Fruit fly (Drosophila melanogaster) whole organism, prepupa: Measurements from ENCODE around the gene Cep135.

ENCODE experiments used
- Blimp-1 ChIP-seq: fragments of 200-800 bp; sonication (Bioruptor generic); optimal IDR thresholded peaks from 3 replicates; lab custom pipeline; 2017; ENCODE audit warnings: missing biosample characterization, missing genetic modification characterization, mild to moderate bottlenecking, moderate library complexity, missing genetic modification reagents
- CG10631 ChIP-seq: fragments of 200-800 bp; sonication (Bioruptor generic); optimal IDR thresholded peaks from 2 replicates; lab custom pipeline; 2016; ENCODE audit warnings: missing biosample characterization, missing genetic modification characterization
- CG10669 ChIP-seq: fragments of 200-800 bp; sonication (Bioruptor generic); optimal IDR thresholded peaks from 3 replicates; lab custom pipeline; 2018; ENCODE audit warnings: missing biosample characterization, mild to moderate bottlenecking, missing genetic modification characterization, moderate library complexity
- CG11294 ChIP-seq: fragments of 200-800 bp; sonication (Bioruptor generic); IDR thresholded peaks from 2 replicates; pipeline ENCODE4 v1.3.6; 2022; ENCODE audit warnings: missing biosample characterization, missing genetic modification characterization
- CG11762 ChIP-seq: fragments of 200-800 bp; sonication (Bioruptor generic); optimal IDR thresholded peaks from 3 replicates; lab custom pipeline; 2016; ENCODE audit warnings: missing biosample characterization, missing genetic modification characterization; ENCODE audit not compliant: insufficient read depth
- CG11902 ChIP-seq: fragments of 200-800 bp; sonication (Bioruptor generic); optimal IDR thresholded peaks from 3 replicates; lab custom pipeline; 2016; ENCODE audit warnings: missing biosample characterization, missing genetic modification characterization
- CG16779 ChIP-seq: fragments of 200-800 bp; sonication (Bioruptor generic); optimal IDR thresholded peaks from 3 replicates; lab custom pipeline; 2017; ENCODE audit warnings: missing biosample characterization, mild to moderate bottlenecking, missing genetic modification characterization
- CG3032 ChIP-seq: fragments of 200-800 bp; optimal IDR thresholded peaks from 2 replicates; lab custom pipeline; 2019; ENCODE audit warnings: missing biosample characterization, mild to moderate bottlenecking, missing genetic modification characterization, moderate library complexity
- CG31627 ChIP-seq: fragments of 200-800 bp; sonication (Bioruptor generic); optimal IDR thresholded peaks from 3 replicates; lab custom pipeline; 2016; ENCODE audit warnings: missing biosample characterization, missing genetic modification characterization
- CG32006 ChIP-seq: fragments of 200-800 bp; sonication (Bioruptor generic); optimal IDR thresholded peaks from 3 replicates; lab custom pipeline; 2017; ENCODE audit warnings: missing biosample characterization, mild to moderate bottlenecking, missing genetic modification characterization
- CG3919 ChIP-seq: fragments of 200-800 bp; sonication (Bioruptor generic); optimal IDR thresholded peaks from 3 replicates; lab custom pipeline; 2016; ENCODE audit warnings: missing biosample characterization, missing genetic modification characterization
- CG4318 ChIP-seq: fragments of 200-800 bp; sonication (Bioruptor generic); optimal IDR thresholded peaks from 3 replicates; lab custom pipeline; 2017; ENCODE audit warnings: missing biosample characterization, mild to moderate bottlenecking, missing genetic modification characterization
- CG6163 ChIP-seq: fragments of 200-800 bp; sonication (Bioruptor generic); IDR thresholded peaks from 3 replicates; pipeline ENCODE4 v1.3.6; 2022; ENCODE audit warnings: missing biosample characterization, missing genetic modification characterization
- CG6792 ChIP-seq: fragments of 200-800 bp; sonication (Bioruptor generic); optimal IDR thresholded peaks from 3 replicates; lab custom pipeline; 2016; ENCODE audit warnings: missing biosample characterization, missing genetic modification characterization
- CG6808 ChIP-seq: fragments of 200-800 bp; sonication (Bioruptor generic); optimal IDR thresholded peaks from 3 replicates; lab custom pipeline; 2017; ENCODE audit warnings: missing biosample characterization, missing genetic modification characterization, mild to moderate bottlenecking, moderate library complexity, missing genetic modification reagents
- CG6854 ChIP-seq: fragments of 200-800 bp; sonication (Bioruptor generic); optimal IDR thresholded peaks from 2 replicates; lab custom pipeline; 2017; ENCODE audit warnings: missing biosample characterization, mild to moderate bottlenecking, missing genetic modification characterization
- CG7368 ChIP-seq: fragments of 200-800 bp; sonication (Bioruptor generic); optimal IDR thresholded peaks from 3 replicates; lab custom pipeline; 2016; ENCODE audit warnings: missing biosample characterization, missing genetic modification characterization
- CG8119 ChIP-seq: fragments of 200-800 bp; sonication (Bioruptor generic); IDR thresholded peaks from 3 replicates; pipeline ENCODE4 v1.3.6; 2022; ENCODE audit warnings: missing biosample characterization, missing genetic modification characterization
- CG8632 ChIP-seq: fragments of 200-800 bp; sonication (Bioruptor generic); optimal IDR thresholded peaks from 3 replicates; lab custom pipeline; 2016; ENCODE audit warnings: missing biosample characterization, missing genetic modification characterization
- CG9139 ChIP-seq: fragments of 200-800 bp; sonication (Bioruptor generic); optimal IDR thresholded peaks from 3 replicates; lab custom pipeline; 2017; ENCODE audit warnings: missing biosample characterization, mild to moderate bottlenecking, missing genetic modification characterization
- Eip93F ChIP-seq: fragments of 200-800 bp; sonication (Bioruptor generic); optimal IDR thresholded peaks from 2 replicates; lab custom pipeline; 2016; ENCODE audit warnings: missing biosample characterization, mild to moderate bottlenecking, missing genetic modification characterization
- Ets21C ChIP-seq: fragments of 200-800 bp; sonication (Bioruptor generic); optimal IDR thresholded peaks from 3 replicates; lab custom pipeline; 2016; ENCODE audit warnings: missing biosample characterization, missing genetic modification characterization
- Ets96B ChIP-seq: fragments of 200-800 bp; optimal IDR thresholded peaks from 2 replicates; lab custom pipeline; 2019; ENCODE audit warnings: missing biosample characterization, mild to moderate bottlenecking, missing genetic modification characterization, moderate library complexity
- Gug ChIP-seq: fragments of 200-800 bp; sonication (Bioruptor generic); IDR thresholded peaks from 2 replicates; pipeline ENCODE4 v1.3.6; 2022; ENCODE audit warnings: missing biosample characterization, missing genetic modification characterization
- Hr38 ChIP-seq: sonication (Bioruptor generic); optimal IDR thresholded peaks from 2 replicates; lab custom pipeline; 2016; ENCODE audit warnings: missing biosample characterization, missing genetic modification characterization
- Hr39 ChIP-seq: fragments of 200-800 bp; sonication (Bioruptor generic); optimal IDR thresholded peaks from 2 replicates; lab custom pipeline; 2016; ENCODE audit warnings: missing biosample characterization, missing genetic modification characterization
- Hr4 ChIP-seq: fragments of 200-800 bp; sonication (Bioruptor generic); optimal IDR thresholded peaks from 3 replicates; lab custom pipeline; 2016; ENCODE audit warnings: missing biosample characterization, missing genetic modification characterization
- Lpt ChIP-seq: fragments of 200-800 bp; sonication (Bioruptor generic); optimal IDR thresholded peaks from 3 replicates; lab custom pipeline; 2016; ENCODE audit warnings: missing biosample characterization, missing genetic modification characterization
- Met ChIP-seq: fragments of 200-800 bp; sonication (Bioruptor generic); optimal IDR thresholded peaks from 3 replicates; lab custom pipeline; 2016; ENCODE audit warnings: missing biosample characterization, missing genetic modification characterization
- Smox ChIP-seq: fragments of 200-800 bp; sonication (Bioruptor generic); optimal IDR thresholded peaks from 3 replicates; lab custom pipeline; 2016; ENCODE audit warnings: missing biosample characterization, missing genetic modification characterization
- Sox102F ChIP-seq: fragments of 200-800 bp; sonication (Bioruptor generic); optimal IDR thresholded peaks from 2 replicates; lab custom pipeline; 2016; ENCODE audit warnings: missing biosample characterization, mild to moderate bottlenecking, missing genetic modification characterization
- Sox14 ChIP-seq: fragments of 200-800 bp; sonication (Bioruptor generic); optimal IDR thresholded peaks from 3 replicates; lab custom pipeline; 2016; ENCODE audit warnings: missing biosample characterization, missing genetic modification characterization
- Sox15 ChIP-seq: fragments of 200-800 bp; sonication (Bioruptor generic); optimal IDR thresholded peaks from 3 replicates; lab custom pipeline; 2016; ENCODE audit warnings: missing biosample characterization, missing genetic modification characterization
- achi ChIP-seq: fragments of 200-800 bp; sonication (Bioruptor generic); optimal IDR thresholded peaks from 3 replicates; lab custom pipeline; 2016; ENCODE audit warnings: missing biosample characterization, missing genetic modification characterization
- acj6 ChIP-seq: fragments of 200-800 bp; sonication (Bioruptor generic); optimal IDR thresholded peaks from 3 replicates; lab custom pipeline; 2016; ENCODE audit warnings: missing biosample characterization, missing genetic modification characterization
- cyc ChIP-seq: fragments of 200-800 bp; sonication (Bioruptor generic); optimal IDR thresholded peaks from 3 replicates; lab custom pipeline; 2016; ENCODE audit warnings: missing biosample characterization, missing genetic modification characterization
- dac ChIP-seq: fragments of 200-800 bp; sonication (Bioruptor generic); optimal IDR thresholded peaks from 2 replicates; lab custom pipeline; 2017; ENCODE audit warnings: missing biosample characterization, mild to moderate bottlenecking, missing genetic modification characterization
- dsx ChIP-seq: fragments of 200-800 bp; optimal IDR thresholded peaks from 3 replicates; lab custom pipeline; 2019; ENCODE audit warnings: missing biosample characterization, mild to moderate bottlenecking, missing genetic modification characterization, moderate library complexity; ENCODE audit not compliant: poor library complexity, severe bottlenecking
- eg ChIP-seq: fragments of 200-800 bp; sonication (Bioruptor generic); IDR thresholded peaks from 3 replicates; pipeline ENCODE4 v1.3.6; 2022; ENCODE audit warnings: missing biosample characterization, missing genetic modification characterization
- fd59A ChIP-seq: fragments of 200-800 bp; sonication (Bioruptor generic); optimal IDR thresholded peaks from 2 replicates; lab custom pipeline; 2017; ENCODE audit warnings: missing biosample characterization, mild to moderate bottlenecking, missing genetic modification characterization, missing genetic modification reagents
- fd85E ChIP-seq: fragments of 200-800 bp; sonication (Bioruptor generic); optimal IDR thresholded peaks from 3 replicates; lab custom pipeline; 2016; ENCODE audit warnings: missing biosample characterization, missing genetic modification characterization
- fkh ChIP-seq: fragments of 200-800 bp; sonication (Bioruptor generic); optimal IDR thresholded peaks from 3 replicates; lab custom pipeline; 2017; ENCODE audit warnings: missing biosample characterization, mild to moderate bottlenecking, missing genetic modification characterization, moderate library complexity
- lz ChIP-seq: fragments of 200-800 bp; sonication (Bioruptor generic); optimal IDR thresholded peaks from 3 replicates; lab custom pipeline; 2016; ENCODE audit warnings: missing biosample characterization, missing genetic modification characterization
- net ChIP-seq: fragments of 200-800 bp; sonication (Bioruptor generic); optimal IDR thresholded peaks from 3 replicates; lab custom pipeline; 2016; ENCODE audit warnings: missing biosample characterization, missing genetic modification characterization
- pdm3 ChIP-seq: fragments of 200-800 bp; sonication (Bioruptor generic); optimal IDR thresholded peaks from 3 replicates; lab custom pipeline; 2016; ENCODE audit warnings: missing biosample characterization, missing genetic modification characterization
- salr ChIP-seq, 2 experiments: fragments of 200-800 bp; sonication (Bioruptor generic); optimal IDR thresholded peaks; 3 replicates each; lab custom pipeline; 2016 to 2018; ENCODE audit warnings: missing biosample characterization in 2 of 2, missing genetic modification characterization in 2 of 2, mild to moderate bottlenecking in 1 of 2
- spab ChIP-seq: fragments of 200-800 bp; sonication (Bioruptor generic); optimal IDR thresholded peaks from 2 replicates; lab custom pipeline; 2017; ENCODE audit warnings: missing biosample characterization, mild to moderate bottlenecking, missing genetic modification characterization, missing genetic modification reagents
- ss ChIP-seq, 2 experiments: fragments of 200-800 bp; sonication (Bioruptor generic); optimal IDR thresholded peaks; 2 replicates in 1 of 2; 3 replicates in 1 of 2; lab custom pipeline; 2017 to 2018; ENCODE audit warnings: mild to moderate bottlenecking in 2 of 2, missing biosample characterization in 2 of 2, missing genetic modification characterization in 2 of 2, moderate library complexity in 1 of 2
- svp ChIP-seq: fragments of 200-800 bp; sonication (Bioruptor generic); peaks from one replicate; lab custom pipeline; 2016; ENCODE audit warnings: missing biosample characterization, missing genetic modification characterization
- topi ChIP-seq: fragments of 200-800 bp; sonication (Bioruptor generic); optimal IDR thresholded peaks from 3 replicates; lab custom pipeline; 2016; ENCODE audit warnings: missing biosample characterization, missing genetic modification characterization

The Cep135 gene

DNA sequence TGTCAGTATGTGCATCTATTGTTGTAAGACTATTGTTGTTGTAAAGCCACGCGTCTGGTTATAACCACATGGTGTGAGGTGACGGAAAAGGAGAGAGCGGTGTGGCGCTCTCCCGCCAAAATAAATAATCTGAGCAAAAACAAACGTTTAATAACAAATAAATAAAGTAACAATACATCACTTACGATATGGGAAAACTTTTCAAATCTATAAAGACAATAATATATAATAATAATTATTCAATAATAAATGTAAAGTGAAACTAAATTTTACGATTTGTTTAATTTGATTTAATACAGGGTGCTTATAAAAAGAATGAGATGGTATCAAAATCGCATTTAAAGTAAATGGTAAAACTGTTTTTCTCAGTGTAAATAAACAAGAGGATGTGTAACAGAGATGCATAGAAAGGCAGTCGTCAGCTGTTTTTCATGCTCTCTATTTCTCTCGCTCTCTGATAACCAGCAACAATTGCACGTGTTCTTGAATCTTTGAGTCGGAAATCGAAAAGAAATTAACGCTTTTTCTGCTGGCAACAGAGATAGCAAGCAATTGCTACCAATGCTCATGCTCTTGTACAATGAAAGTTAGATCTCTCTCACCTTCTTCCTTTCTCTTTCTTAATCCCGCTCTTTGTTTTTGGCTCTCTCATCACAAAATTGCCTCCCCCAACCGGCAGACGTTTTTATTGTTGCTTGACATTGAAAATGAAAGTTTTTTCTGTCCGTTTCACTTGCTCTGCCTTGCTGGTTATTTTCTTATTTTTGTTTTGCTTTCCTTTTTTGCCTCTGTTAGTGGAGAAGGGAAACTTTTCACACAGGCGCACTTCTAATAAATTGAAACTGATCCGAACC, 17.7 kb upstream of the Cep135 start:
- TF ChIP-seq CG11762 (peak; percentile 74), Ets21C (GFP tag; lab: Kevin White, UChicago) (no peak), fkh (GFP tag; lab: Kevin White, UChicago) (peak; percentile 95), achi (GFP tag; lab: Kevin White, UChicago) (peak; percentile 73), fd59A (GFP tag; lab: Kevin White, UChicago) (no peak), CG7368 (GFP tag; lab: Kevin White, UChicago) (peak; percentile 86), topi (GFP tag; lab: Kevin White, UChicago) (peak; percentile 61), svp (GFP tag; lab: Kevin White, UChicago) (peak; percentile 70), Sox102F (GFP tag; lab: Kevin White, UChicago) (peak; percentile 3), fd85E (peak; percentile 55), net (GFP tag; lab: Kevin White, UChicago) (peak; percentile 71), pdm3 (GFP tag; lab: Kevin White, UChicago) (peak; percentile 18), Sox14 (GFP tag; lab: Kevin White, UChicago) (peak; percentile 16), cyc (GFP tag; lab: Kevin White, UChicago) (peak; percentile 56), CG11902 (GFP tag; lab: Kevin White, UChicago) (no peak), eg (GFP tag; lab: Robert Waterston, UW) (peak; percentile 94), dac (GFP tag; lab: Kevin White, UChicago) (peak; percentile 35), CG6854 (peak; percentile 23), Met (GFP tag; lab: Kevin White, UChicago) (peak; percentile 48), ss (GFP tag; optimal IDR thresholded peaks at IDR 0.05; lab: Kevin White, UChicago) (peak; percentile 23 to 51), Hr39 (no peak), spab (GFP tag; lab: Kevin White, UChicago) (peak; percentile 77), CG6792 (GFP tag; lab: Kevin White, UChicago) (peak; percentile 69), acj6 (peak; percentile 63), CG16779 (tag; lab: Kevin White, UChicago) (peak; percentile 53), CG10669 (GFP tag; lab: Kevin White, UChicago) (peak; percentile 79), CG6808 (GFP tag; lab: Kevin White, UChicago) (peak; percentile 72), CG11294 (peak; percentile 67), Eip93F (GFP tag; lab: Kevin White, UChicago) (no peak), CG31627 (no peak), CG8119 (GFP tag; lab: Robert Waterston, UW) (peak; percentile 96), CG3919 (GFP tag; lab: Kevin White, UChicago) (peak; percentile 86), CG4318 (GFP tag; lab: Kevin White, UChicago) (peak; percentile 74), CG9139 (GFP tag; lab: Kevin White, UChicago) (peak; percentile 56), lz (GFP tag; lab: Kevin White, UChicago) (peak; percentile 52), CG3032 (tag; lab: Kevin White, UChicago) (peak; percentile 88), Smox (GFP tag; lab: Kevin White, UChicago) (peak; percentile 26), Hr4 (GFP tag; lab: Kevin White, UChicago) (peak; percentile 43), dsx (peak; percentile 74), CG10631 (GFP tag; lab: Kevin White, UChicago) (peak; percentile 86), CG8632 (GFP tag; lab: Kevin White, UChicago) (peak; percentile 76), Sox15 (GFP tag; lab: Kevin White, UChicago) (no peak), Lpt (GFP tag; lab: Kevin White, UChicago) (peak; percentile 90), Ets96B (tag; lab: Kevin White, UChicago) (peak; percentile 74), Hr38 (GFP tag; lab: Kevin White, UChicago) (no peak), Gug (peak; percentile 90), salr (GFP tag; optimal IDR thresholded peaks at IDR 0.05; lab: Kevin White, UChicago) (peak in 1 of 2 experiments; percentile 84), CG32006 (GFP tag; lab: Kevin White, UChicago) (peak; percentile 86), CG6163 (GFP tag; lab: Robert Waterston, UW) (no peak; the same call in 1 of the 3 replicates), Blimp-1 (GFP tag; lab: Kevin White, UChicago) (peak; percentile 94)
